Worm (Caenorhabditis elegans): ENCODE data around the gene nhr-153.

- TF ChIP-seq him-1 (tag; optimal IDR thresholded peaks at IDR 0.05) (no peak), dao-5 (tag; optimal IDR thresholded peaks at IDR 0.05) (no peak)
Measured at ce11 chrV:12153784-12154183, 49.8 kb downstream of the nhr-153 start.
